Worm (Caenorhabditis elegans): ENCODE data around the gene parg-2.
"Not testable (repeated sequence)": the region's sequence is repeated elsewhere in the genome, so short reads cannot be mapped to it uniquely, and the experiment has no call there.

- not testable (repeated sequence) for TF ChIP-seq lin-13 (GFP tag; optimal IDR thresholded peaks at IDR 0.05); pha-4 (GFP tag; IDR thresholded peaks at IDR 0.05); pha-4 (tag; optimal IDR thresholded peaks at IDR 0.05); nhr-111 (GFP tag; optimal IDR thresholded peaks at IDR 0.05); rbr-2 (tag; optimal IDR thresholded peaks at IDR 0.05); mdl-1 (tag; optimal IDR thresholded peaks at IDR 0.05); ama-1 (optimal IDR thresholded peaks at IDR 0.05); skn-1 (tag; optimal IDR thresholded peaks at IDR 0.05); mxl-2 (GFP tag; conservative IDR thresholded peaks at IDR 0.05); unc-130 (GFP tag; optimal IDR thresholded peaks at IDR 0.05); nhr-25 (tag; optimal IDR thresholded peaks at IDR 0.05; ENCODE audit: borderline replicate concordance, insufficient read depth); nhr-11 (tag; optimal IDR thresholded peaks at IDR 0.05)
Measured at ce11 chrIV:8715032-8715431, at the start of gene parg-2, which contains the start of gene ipla-5.

All from whole organism, L4 larva.